Worm (Caenorhabditis elegans) whole organism, L4 larva: ENCODE results near the gene srab-23.

Source experiments
- ZK337.2 ChIP-seq: fragments of 200-800 bp; sonication (Bioruptor generic); IDR thresholded peaks from 2 replicates; pipeline ENCODE4 v1.3.6; 2022; ENCODE audit warnings: missing genetic modification reagents, missing genetic modification characterization, missing compliant biosample characterization
- aly-2 ChIP-seq: sonication (generic microtip); optimal IDR thresholded peaks from 2 replicates; lab custom pipeline; 2018; ENCODE audit warnings: missing biosample characterization, missing genetic modification characterization
- daf-8 ChIP-seq: fragments of 200-800 bp; sonication (Bioruptor generic); IDR thresholded peaks from 2 replicates; pipeline ENCODE4 v1.3.6; 2022; ENCODE audit warnings: missing genetic modification characterization, missing compliant biosample characterization
- hlh-30 ChIP-seq: sonication (generic microtip); optimal IDR thresholded peaks from 2 replicates; lab custom pipeline; 2017; ENCODE audit warnings: antibody characterized with exemption, mild to moderate bottlenecking, missing genetic modification characterization, missing compliant biosample characterization; ENCODE audit not compliant: insufficient read depth
- nhr-11 ChIP-seq: fragments of 150-350 bp; optimal IDR thresholded peaks from 2 replicates; lab custom pipeline; 2014; ENCODE audit warnings: missing biosample characterization, missing genetic modification characterization

DNA sequence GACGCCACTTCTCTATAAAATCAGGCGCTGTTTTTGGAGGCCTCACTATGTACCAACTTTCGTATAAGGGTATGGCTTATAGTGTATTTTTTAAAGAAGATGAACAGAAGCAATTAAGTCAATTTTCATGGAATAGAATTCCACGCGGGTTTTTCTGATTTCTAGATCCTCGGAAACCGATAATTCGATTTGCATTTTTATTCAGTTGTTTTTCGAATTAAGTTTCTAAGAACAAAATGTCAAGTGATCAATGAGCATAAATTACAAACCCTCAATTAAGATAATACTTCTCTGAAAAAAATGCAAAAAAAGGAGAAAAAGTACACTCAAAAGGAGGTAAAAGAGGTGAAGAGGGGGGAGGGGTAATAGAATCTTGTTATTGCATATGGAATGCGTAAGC, 14.2 kb downstream of the srab-23 start:
- TF ChIP-seq aly-2 (tag; lab: Kevin White, UChicago) (no peak), nhr-11 (tag; lab: Kevin White, UChicago) (no peak), daf-8 (no peak), ZK337.2 (no peak), hlh-30 (tag; lab: Kevin White, UChicago) (no peak)
